Worm (Caenorhabditis elegans) whole organism, late embryonic: ENCODE data around the gene C55B6.5.

Experiments
- C08G9.2 ChIP-seq: sonication (generic microtip); optimal IDR thresholded peaks from 2 replicates; lab custom pipeline; 2016; ENCODE audit warnings: mild to moderate bottlenecking, missing genetic modification characterization, moderate library complexity, missing compliant biosample characterization
- T23F11.4 ChIP-seq: fragments of 200-800 bp; sonication (Bioruptor generic); optimal IDR thresholded peaks from 2 replicates; lab custom pipeline; 2018; ENCODE audit warnings: mild to moderate bottlenecking, missing genetic modification characterization, missing compliant biosample characterization
- ama-1 ChIP-seq: fragments of 150-350 bp; optimal IDR thresholded peaks from 2 replicates; lab custom pipeline; 2014
- ceh-2 ChIP-seq: sonication (generic microtip); optimal IDR thresholded peaks from 2 replicates; lab custom pipeline; 2016; ENCODE audit warnings: missing genotype, missing genetic modification characterization, missing compliant biosample characterization
- ceh-22 ChIP-seq: sonication (generic microtip); optimal IDR thresholded peaks from 2 replicates; lab custom pipeline; 2017; ENCODE audit warnings: missing biosample characterization, missing genetic modification characterization
- ceh-24 ChIP-seq: sonication (generic microtip); optimal IDR thresholded peaks from 2 replicates; lab custom pipeline; 2016; ENCODE audit warnings: mild to moderate bottlenecking, missing genetic modification characterization, missing compliant biosample characterization
- ceh-45 ChIP-seq: fragments of 200-800 bp; sonication (Bioruptor generic); IDR thresholded peaks from 2 replicates; pipeline ENCODE4 v1.3.6; 2022; ENCODE audit warnings: missing genetic modification reagents, missing genetic modification characterization, missing compliant biosample characterization
- dmd-4 ChIP-seq: sonication (generic microtip); optimal IDR thresholded peaks from 2 replicates; lab custom pipeline; 2016; ENCODE audit warnings: borderline replicate concordance, missing genetic modification characterization, missing compliant biosample characterization
- dve-1 ChIP-seq: sonication (generic microtip); optimal IDR thresholded peaks from 2 replicates; lab custom pipeline; 2017; ENCODE audit warnings: antibody characterized with exemption, mild to moderate bottlenecking, missing genetic modification characterization, missing compliant biosample characterization
- elt-2 ChIP-seq: sonication (generic microtip); optimal IDR thresholded peaks from 2 replicates; lab custom pipeline; 2016; ENCODE audit warnings: missing genetic modification reagents, missing genetic modification characterization, missing compliant biosample characterization
- fax-1 ChIP-seq: sonication (generic microtip); optimal IDR thresholded peaks from 2 replicates; lab custom pipeline; 2016; ENCODE audit warnings: missing genotype, missing genetic modification characterization, missing compliant biosample characterization
- fkh-10 ChIP-seq: fragments of 150-350 bp; optimal IDR thresholded peaks from 2 replicates; lab custom pipeline; 2014; ENCODE audit warnings: missing biosample characterization, missing genetic modification reagents, missing genetic modification characterization
- fkh-6 ChIP-seq: sonication (generic microtip); optimal IDR thresholded peaks from 2 replicates; lab custom pipeline; 2016; ENCODE audit warnings: missing genetic modification characterization, missing compliant biosample characterization
- gmeb-2 ChIP-seq: sonication (generic microtip); optimal IDR thresholded peaks from 2 replicates; lab custom pipeline; 2016; ENCODE audit warnings: missing genetic modification characterization, inconsistent platforms, missing compliant biosample characterization
- hlh-13 ChIP-seq: fragments of 200-800 bp; sonication (Bioruptor generic); optimal IDR thresholded peaks from 2 replicates; lab custom pipeline; 2018; ENCODE audit warnings: mild to moderate bottlenecking, missing genetic modification characterization, missing compliant biosample characterization
- lim-6 ChIP-seq: sonication (generic microtip); optimal IDR thresholded peaks from 2 replicates; lab custom pipeline; 2016; ENCODE audit warnings: missing genetic modification characterization, missing compliant biosample characterization
- madf-2 ChIP-seq: sonication (generic microtip); optimal IDR thresholded peaks from 2 replicates; lab custom pipeline; 2017; ENCODE audit warnings: missing genetic modification characterization, missing compliant biosample characterization
- mec-3 ChIP-seq: sonication (generic microtip); optimal IDR thresholded peaks from 2 replicates; lab custom pipeline; 2016; ENCODE audit warnings: borderline replicate concordance, missing genetic modification characterization, missing compliant biosample characterization
- nfya-1 ChIP-seq: sonication (generic microtip); optimal IDR thresholded peaks from 2 replicates; lab custom pipeline; 2017; ENCODE audit warnings: missing genetic modification characterization, mild to moderate bottlenecking, missing compliant biosample characterization, antibody characterized with exemption, moderate library complexity
- nhr-232 ChIP-seq: sonication (generic microtip); optimal IDR thresholded peaks from 2 replicates; lab custom pipeline; 2016; ENCODE audit warnings: missing genetic modification characterization, missing compliant biosample characterization
- npax-4 ChIP-seq: sonication (generic microtip); optimal IDR thresholded peaks from 2 replicates; lab custom pipeline; 2016; ENCODE audit warnings: missing genetic modification characterization, missing compliant biosample characterization
- odd-2 ChIP-seq: sonication (generic microtip); optimal IDR thresholded peaks from 2 replicates; lab custom pipeline; 2017; ENCODE audit warnings: antibody characterized with exemption, mild to moderate bottlenecking, missing genetic modification characterization, missing compliant biosample characterization
- pag-3 ChIP-seq: sonication (generic microtip); optimal IDR thresholded peaks from 2 replicates; lab custom pipeline; 2016; ENCODE audit warnings: missing compliant biosample characterization, missing genetic modification characterization, borderline replicate concordance
- pha-4 ChIP-seq: fragments of 150-350 bp; optimal IDR thresholded peaks from 2 replicates; lab custom pipeline; 2018; ENCODE audit warnings: missing biosample characterization, missing genetic modification reagents, missing genetic modification characterization
- pqm-1 ChIP-seq: sonication (generic microtip); optimal IDR thresholded peaks from 2 replicates; lab custom pipeline; 2016; ENCODE audit warnings: missing genetic modification characterization, missing compliant biosample characterization
- ref-2 ChIP-seq: sonication (generic microtip); optimal IDR thresholded peaks from 2 replicates; lab custom pipeline; 2016; ENCODE audit warnings: missing genetic modification characterization, missing compliant biosample characterization
- rnt-1 ChIP-seq: sonication (generic microtip); optimal IDR thresholded peaks from 2 replicates; lab custom pipeline; 2016; ENCODE audit warnings: missing genetic modification characterization, missing compliant biosample characterization
- sdc-2 ChIP-seq: sonication (generic microtip); optimal IDR thresholded peaks from 2 replicates; lab custom pipeline; 2016; ENCODE audit warnings: missing genotype, missing genetic modification characterization, missing compliant biosample characterization
- sox-4 ChIP-seq: sonication (generic microtip); optimal IDR thresholded peaks from 2 replicates; lab custom pipeline; 2017; ENCODE audit warnings: mild to moderate bottlenecking, missing genetic modification characterization, inconsistent platforms, missing compliant biosample characterization
- tbx-7 ChIP-seq: sonication (generic microtip); optimal IDR thresholded peaks from 2 replicates; lab custom pipeline; 2016; ENCODE audit warnings: missing genotype, missing genetic modification characterization, missing compliant biosample characterization
- unc-3 ChIP-seq, 2 experiments: fragments of 200-800 bp in 1 of 2; sonication (Bioruptor generic) in 1 of 2; sonication (generic microtip) in 1 of 2; conservative IDR thresholded peaks in 1 of 2; optimal IDR thresholded peaks in 1 of 2; 2 replicates each; pipeline versions ENCODE4 v1.3.6 to Lab custom; 2016 to 2022; ENCODE audit warnings: missing compliant biosample characterization in 2 of 2, missing genetic modification characterization in 2 of 2, missing genetic modification reagents in 1 of 2
- unc-86 ChIP-seq: sonication (generic microtip); optimal IDR thresholded peaks from 2 replicates; lab custom pipeline; 2016; ENCODE audit warnings: missing genetic modification characterization, missing compliant biosample characterization
- zip-5 ChIP-seq: sonication (generic microtip); optimal IDR thresholded peaks from 2 replicates; lab custom pipeline; 2016; ENCODE audit warnings: missing genetic modification characterization, missing compliant biosample characterization

Gene C55B6.5

DNA sequence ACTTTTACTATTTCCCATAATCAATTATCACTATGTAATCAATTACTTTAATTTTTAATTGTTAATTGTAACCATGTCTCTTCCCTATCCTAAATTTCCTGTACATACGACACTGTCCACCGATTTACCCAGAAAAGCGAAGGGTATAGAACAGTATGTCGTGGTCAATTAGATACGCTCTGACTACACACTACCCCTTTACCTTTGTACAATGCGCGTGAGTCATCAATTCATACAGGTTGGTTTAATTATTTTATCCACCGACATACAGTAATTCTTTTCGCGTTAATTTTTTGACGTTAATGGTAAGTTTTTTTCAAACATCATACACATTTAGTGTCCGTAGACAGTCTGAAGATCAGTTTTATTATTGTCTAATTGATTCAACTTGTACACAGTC lies 23.5 kb downstream of the C55B6.5 start (continued):
- TF ChIP-seq dve-1 (tag; lab: Kevin White, UChicago) (peak; percentile 30), ref-2 (tag; lab: Kevin White, UChicago) (no peak), fkh-6 (tag; lab: Kevin White, UChicago) (no peak)
- TF ChIP-seq, all 69 proteins: peak for 8

DNA sequence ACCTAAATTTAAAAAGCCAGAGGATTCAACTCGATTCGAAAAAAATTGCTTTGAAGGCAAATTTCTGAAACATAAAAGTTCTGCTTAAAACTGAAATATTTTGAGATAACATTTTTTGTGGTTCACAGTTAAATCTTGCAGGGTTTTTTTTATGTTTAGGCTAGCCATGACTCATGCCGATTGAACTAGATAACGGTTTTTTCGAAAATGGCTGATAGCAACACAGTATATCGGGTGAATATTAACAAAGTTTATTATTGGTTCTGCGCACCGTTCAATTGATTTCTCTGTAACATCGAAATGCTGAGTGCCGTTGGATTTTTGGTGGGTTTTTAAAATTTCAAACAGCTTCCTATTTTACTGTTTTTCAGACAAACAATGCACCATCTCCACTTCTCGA lies 27.8 kb downstream of the C55B6.5 start, which contains the start of gene F43E12.1:
F43E12.1 (plus strand) TSS at position 301 of the 400 bp plus-strand sequence.
- TF ChIP-seq ceh-22, result no peak
- TF ChIP-seq rnt-1 (tag; lab: Kevin White, UChicago), result no peak
- TF ChIP-seq C08G9.2 (tag; lab: Kevin White, UChicago), result no peak
- no peak for TF ChIP-seq pqm-1 (tag; lab: Kevin White, UChicago)
- TF ChIP-seq lim-6 (tag; lab: Kevin White, UChicago), result no peak
- TF ChIP-seq, all 69 proteins: peak for 0

DNA sequence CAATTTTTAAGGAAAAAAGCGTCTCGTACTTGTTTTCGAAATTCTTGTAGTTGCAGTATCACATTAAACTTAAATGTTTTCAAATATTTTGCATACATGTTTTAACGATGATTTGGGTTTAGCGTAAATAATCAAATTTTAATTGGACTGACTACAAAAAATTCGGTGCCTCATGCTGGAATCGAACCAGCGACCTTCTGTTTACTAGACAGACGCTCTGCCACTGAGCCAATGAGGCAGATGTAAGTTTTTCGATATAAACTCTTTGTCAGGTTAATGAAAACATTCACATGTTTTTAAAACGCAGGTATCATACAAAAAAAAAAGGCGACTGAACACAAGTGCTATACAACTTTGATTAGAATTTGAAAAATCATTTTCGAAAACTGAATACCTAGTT lies 28.3 kb downstream of the C55B6.5 start:
- no peak for TF ChIP-seq unc-86 (tag; lab: Kevin White, UChicago)
- TF ChIP-seq elt-2, result no peak
- TF ChIP-seq lim-6 (tag; lab: Kevin White, UChicago), result no peak
- no peak for TF ChIP-seq hlh-13
- TF ChIP-seq ama-1 (lab: Kevin White, UChicago), result no peak
- no peak for TF ChIP-seq odd-2 (tag; lab: Kevin White, UChicago)
- TF ChIP-seq ceh-45 (GFP tag; lab: Robert Waterston, UW), result no peak
- TF ChIP-seq ceh-22, result no peak
- no peak for TF ChIP-seq ceh-24 (tag; lab: Kevin White, UChicago)

DNA sequence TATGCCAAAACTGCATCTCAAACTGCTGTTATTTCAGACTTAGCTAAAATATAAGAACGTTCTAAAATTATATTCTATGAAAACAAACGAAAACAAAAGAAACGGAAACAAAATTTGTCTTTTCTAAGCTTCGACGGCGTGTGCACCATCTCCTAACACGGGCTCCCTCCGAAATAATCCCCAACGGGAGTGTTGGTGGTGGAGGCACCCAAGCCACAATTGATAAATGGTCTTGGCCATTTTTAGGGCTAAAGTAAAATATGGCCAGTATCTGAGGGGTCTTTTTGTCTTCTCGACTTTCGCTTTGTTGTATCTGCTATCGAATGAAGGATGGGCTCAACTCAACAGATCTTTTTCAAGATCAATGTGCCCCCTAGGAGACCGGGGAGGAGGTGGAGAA lies 29.7 kb downstream of the C55B6.5 start:
- TF ChIP-seq pqm-1 (tag; lab: Kevin White, UChicago), result no peak
- TF ChIP-seq T23F11.4 (GFP tag; lab: Kevin White, UChicago), result no peak
- no peak for TF ChIP-seq hlh-13
- TF ChIP-seq nfya-1 (tag; lab: Kevin White, UChicago), result no peak
- no peak for TF ChIP-seq madf-2 (tag; lab: Kevin White, UChicago)
- TF ChIP-seq gmeb-2 (tag; lab: Kevin White, UChicago), result no peak
- no peak for TF ChIP-seq mec-3 (tag; lab: Kevin White, UChicago)
- TF ChIP-seq dmd-4 (tag; lab: Kevin White, UChicago), result no peak
- no peak for TF ChIP-seq zip-5 (tag; lab: Kevin White, UChicago)
- TF ChIP-seq pha-4, result no peak
- TF ChIP-seq ceh-2 (tag; lab: Kevin White, UChicago), result no peak
- TF ChIP-seq fax-1 (tag; lab: Kevin White, UChicago), result no peak
- TF ChIP-seq fkh-6 (tag; lab: Kevin White, UChicago), result no peak
- TF ChIP-seq elt-2, result no peak
- TF ChIP-seq unc-3 (GFP tag; conservative IDR thresholded peaks at IDR 0.05; lab: Robert Waterston, UW), result no peak
- TF ChIP-seq unc-3 (tag; optimal IDR thresholded peaks at IDR 0.05; lab: Kevin White, UChicago), result no peak
- no peak for TF ChIP-seq odd-2 (tag; lab: Kevin White, UChicago)
- TF ChIP-seq, all 69 proteins: peak for 0

DNA sequence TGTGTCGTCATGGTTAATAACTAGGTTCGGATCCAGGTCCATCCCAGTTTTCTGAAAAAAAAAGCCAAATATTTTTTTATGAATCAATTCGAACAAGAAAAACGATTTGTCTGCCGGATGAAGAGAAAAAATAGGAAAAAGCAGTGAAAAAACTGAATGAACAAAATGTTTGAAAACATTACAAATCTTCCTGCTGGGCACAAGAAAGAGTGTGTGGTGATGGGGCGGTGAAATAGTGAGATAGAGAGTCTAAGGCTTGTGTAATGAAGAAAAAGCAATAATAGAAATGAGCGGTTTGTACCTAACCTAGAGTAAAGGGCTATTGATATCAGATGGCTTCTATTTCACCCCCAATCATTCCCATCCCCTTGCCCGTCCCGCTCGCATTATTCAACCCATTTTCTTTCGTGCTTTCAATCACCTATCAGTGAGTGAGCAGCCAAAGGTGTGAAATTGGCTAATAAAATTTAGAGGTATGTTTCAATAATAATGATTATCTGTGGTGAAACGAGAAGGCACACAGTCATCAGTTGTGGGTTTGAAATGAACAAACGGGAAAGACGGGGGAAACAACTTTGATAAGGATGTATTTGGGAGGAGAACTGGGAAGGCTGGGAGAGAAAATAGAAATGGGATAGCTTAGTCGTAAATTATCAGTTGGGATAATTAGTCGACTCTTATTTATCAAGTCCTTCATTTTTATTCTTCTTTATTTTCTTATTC lies 34.4 kb downstream of the C55B6.5 start, which contains the start of gene bar-1:
bar-1 (minus strand) TSS at position 51 of the 723 bp plus-strand sequence.
- TF ChIP-seq ceh-22 (no peak), pag-3 (tag; lab: Kevin White, UChicago) (no peak), nfya-1 (tag; lab: Kevin White, UChicago) (no peak)

ce11 chrX:7162764-7163163 lies 42.3 kb downstream of the C55B6.5 start:
- no peak for TF ChIP-seq npax-4 (tag; lab: Kevin White, UChicago)
- TF ChIP-seq tbx-7 (tag; lab: Kevin White, UChicago), result no peak
- no peak for TF ChIP-seq ceh-24 (tag; lab: Kevin White, UChicago)
- TF ChIP-seq nhr-232 (tag; lab: Kevin White, UChicago), result no peak
- no peak for TF ChIP-seq rnt-1 (tag; lab: Kevin White, UChicago)
- TF ChIP-seq ceh-22, result no peak
- no peak for TF ChIP-seq fkh-10 (GFP tag; lab: Kevin White, UChicago)
- TF ChIP-seq sox-4 (tag; lab: Kevin White, UChicago), result no peak
- TF ChIP-seq sdc-2, result no peak
